Fruit fly (Drosophila melanogaster) whole organism, prepupa: ENCODE measurements around the gene RpS19a.

ENCODE experiments used
- Blimp-1 ChIP-seq: fragments of 200-800 bp; sonication (Bioruptor generic); optimal IDR thresholded peaks from 3 replicates; lab custom pipeline; 2017; ENCODE audit warnings: missing biosample characterization, missing genetic modification characterization, mild to moderate bottlenecking, moderate library complexity, missing genetic modification reagents
- CG10631 ChIP-seq: fragments of 200-800 bp; sonication (Bioruptor generic); optimal IDR thresholded peaks from 2 replicates; lab custom pipeline; 2016; ENCODE audit warnings: missing biosample characterization, missing genetic modification characterization
- CG10669 ChIP-seq: fragments of 200-800 bp; sonication (Bioruptor generic); optimal IDR thresholded peaks from 3 replicates; lab custom pipeline; 2018; ENCODE audit warnings: missing biosample characterization, mild to moderate bottlenecking, missing genetic modification characterization, moderate library complexity
- CG11902 ChIP-seq: fragments of 200-800 bp; sonication (Bioruptor generic); optimal IDR thresholded peaks from 3 replicates; lab custom pipeline; 2016; ENCODE audit warnings: missing biosample characterization, missing genetic modification characterization
- CG15336 ChIP-seq: fragments of 200-800 bp; sonication (Bioruptor generic); IDR thresholded peaks from 2 replicates; pipeline ENCODE4 v1.3.6; 2022; ENCODE audit warnings: missing biosample characterization, missing genetic modification characterization
- CG16779 ChIP-seq: fragments of 200-800 bp; sonication (Bioruptor generic); optimal IDR thresholded peaks from 3 replicates; lab custom pipeline; 2017; ENCODE audit warnings: missing biosample characterization, mild to moderate bottlenecking, missing genetic modification characterization
- CG3032 ChIP-seq: fragments of 200-800 bp; optimal IDR thresholded peaks from 2 replicates; lab custom pipeline; 2019; ENCODE audit warnings: missing biosample characterization, mild to moderate bottlenecking, missing genetic modification characterization, moderate library complexity
- CG31627 ChIP-seq: fragments of 200-800 bp; sonication (Bioruptor generic); optimal IDR thresholded peaks from 3 replicates; lab custom pipeline; 2016; ENCODE audit warnings: missing biosample characterization, missing genetic modification characterization
- CG32006 ChIP-seq: fragments of 200-800 bp; sonication (Bioruptor generic); optimal IDR thresholded peaks from 3 replicates; lab custom pipeline; 2017; ENCODE audit warnings: missing biosample characterization, mild to moderate bottlenecking, missing genetic modification characterization
- CG4318 ChIP-seq: fragments of 200-800 bp; sonication (Bioruptor generic); optimal IDR thresholded peaks from 3 replicates; lab custom pipeline; 2017; ENCODE audit warnings: missing biosample characterization, mild to moderate bottlenecking, missing genetic modification characterization
- CG6163 ChIP-seq: fragments of 200-800 bp; sonication (Bioruptor generic); IDR thresholded peaks from 3 replicates; pipeline ENCODE4 v1.3.6; 2022; ENCODE audit warnings: missing biosample characterization, missing genetic modification characterization
- CG6276 ChIP-seq: fragments of 200-800 bp; sonication (Bioruptor generic); optimal IDR thresholded peaks from 2 replicates; lab custom pipeline; 2017; ENCODE audit warnings: missing biosample characterization, mild to moderate bottlenecking, missing genetic modification characterization
- CG6792 ChIP-seq: fragments of 200-800 bp; sonication (Bioruptor generic); optimal IDR thresholded peaks from 3 replicates; lab custom pipeline; 2016; ENCODE audit warnings: missing biosample characterization, missing genetic modification characterization
- CG6854 ChIP-seq: fragments of 200-800 bp; sonication (Bioruptor generic); optimal IDR thresholded peaks from 2 replicates; lab custom pipeline; 2017; ENCODE audit warnings: missing biosample characterization, mild to moderate bottlenecking, missing genetic modification characterization
- CG7368 ChIP-seq: fragments of 200-800 bp; sonication (Bioruptor generic); optimal IDR thresholded peaks from 3 replicates; lab custom pipeline; 2016; ENCODE audit warnings: missing biosample characterization, missing genetic modification characterization
- CG8319 ChIP-seq: fragments of 200-800 bp; sonication (Bioruptor generic); optimal IDR thresholded peaks from 3 replicates; lab custom pipeline; 2016; ENCODE audit warnings: missing biosample characterization, missing genetic modification characterization
- CG9139 ChIP-seq: fragments of 200-800 bp; sonication (Bioruptor generic); optimal IDR thresholded peaks from 3 replicates; lab custom pipeline; 2017; ENCODE audit warnings: missing biosample characterization, mild to moderate bottlenecking, missing genetic modification characterization
- Eip78C ChIP-seq: fragments of 200-800 bp; sonication (Bioruptor generic); peaks from one replicate; lab custom pipeline; 2016; ENCODE audit warnings: missing biosample characterization, missing genetic modification characterization
- Eip93F ChIP-seq: fragments of 200-800 bp; sonication (Bioruptor generic); optimal IDR thresholded peaks from 2 replicates; lab custom pipeline; 2016; ENCODE audit warnings: missing biosample characterization, mild to moderate bottlenecking, missing genetic modification characterization
- Ets96B ChIP-seq: fragments of 200-800 bp; optimal IDR thresholded peaks from 2 replicates; lab custom pipeline; 2019; ENCODE audit warnings: missing biosample characterization, mild to moderate bottlenecking, missing genetic modification characterization, moderate library complexity
- Gug ChIP-seq: fragments of 200-800 bp; sonication (Bioruptor generic); IDR thresholded peaks from 2 replicates; pipeline ENCODE4 v1.3.6; 2022; ENCODE audit warnings: missing biosample characterization, missing genetic modification characterization
- Hr38 ChIP-seq: sonication (Bioruptor generic); optimal IDR thresholded peaks from 2 replicates; lab custom pipeline; 2016; ENCODE audit warnings: missing biosample characterization, missing genetic modification characterization
- Hr39 ChIP-seq: fragments of 200-800 bp; sonication (Bioruptor generic); optimal IDR thresholded peaks from 2 replicates; lab custom pipeline; 2016; ENCODE audit warnings: missing biosample characterization, missing genetic modification characterization
- Hr4 ChIP-seq: fragments of 200-800 bp; sonication (Bioruptor generic); optimal IDR thresholded peaks from 3 replicates; lab custom pipeline; 2016; ENCODE audit warnings: missing biosample characterization, missing genetic modification characterization
- Met ChIP-seq: fragments of 200-800 bp; sonication (Bioruptor generic); optimal IDR thresholded peaks from 3 replicates; lab custom pipeline; 2016; ENCODE audit warnings: missing biosample characterization, missing genetic modification characterization
- OdsH ChIP-seq: fragments of 200-800 bp; sonication (Bioruptor generic); optimal IDR thresholded peaks from 3 replicates; lab custom pipeline; 2016; ENCODE audit warnings: missing biosample characterization, missing genetic modification characterization
- Smox ChIP-seq: fragments of 200-800 bp; sonication (Bioruptor generic); optimal IDR thresholded peaks from 3 replicates; lab custom pipeline; 2016; ENCODE audit warnings: missing biosample characterization, missing genetic modification characterization
- Sox14 ChIP-seq: fragments of 200-800 bp; sonication (Bioruptor generic); optimal IDR thresholded peaks from 3 replicates; lab custom pipeline; 2016; ENCODE audit warnings: missing biosample characterization, missing genetic modification characterization
- Sox15 ChIP-seq: fragments of 200-800 bp; sonication (Bioruptor generic); optimal IDR thresholded peaks from 3 replicates; lab custom pipeline; 2016; ENCODE audit warnings: missing biosample characterization, missing genetic modification characterization
- achi ChIP-seq: fragments of 200-800 bp; sonication (Bioruptor generic); optimal IDR thresholded peaks from 3 replicates; lab custom pipeline; 2016; ENCODE audit warnings: missing biosample characterization, missing genetic modification characterization
- acj6 ChIP-seq: fragments of 200-800 bp; sonication (Bioruptor generic); optimal IDR thresholded peaks from 3 replicates; lab custom pipeline; 2016; ENCODE audit warnings: missing biosample characterization, missing genetic modification characterization
- dac ChIP-seq: fragments of 200-800 bp; sonication (Bioruptor generic); optimal IDR thresholded peaks from 2 replicates; lab custom pipeline; 2017; ENCODE audit warnings: missing biosample characterization, mild to moderate bottlenecking, missing genetic modification characterization
- dsx ChIP-seq: fragments of 200-800 bp; optimal IDR thresholded peaks from 3 replicates; lab custom pipeline; 2019; ENCODE audit warnings: missing biosample characterization, mild to moderate bottlenecking, missing genetic modification characterization, moderate library complexity; ENCODE audit not compliant: poor library complexity, severe bottlenecking
- eg ChIP-seq: fragments of 200-800 bp; sonication (Bioruptor generic); IDR thresholded peaks from 3 replicates; pipeline ENCODE4 v1.3.6; 2022; ENCODE audit warnings: missing biosample characterization, missing genetic modification characterization
- esn ChIP-seq: fragments of 200-800 bp; sonication (Bioruptor generic); optimal IDR thresholded peaks from 2 replicates; lab custom pipeline; 2016; ENCODE audit warnings: missing biosample characterization, mild to moderate bottlenecking, missing genetic modification characterization, moderate library complexity
- fd59A ChIP-seq: fragments of 200-800 bp; sonication (Bioruptor generic); optimal IDR thresholded peaks from 2 replicates; lab custom pipeline; 2017; ENCODE audit warnings: missing biosample characterization, mild to moderate bottlenecking, missing genetic modification characterization, missing genetic modification reagents
- fd85E ChIP-seq: fragments of 200-800 bp; sonication (Bioruptor generic); optimal IDR thresholded peaks from 3 replicates; lab custom pipeline; 2016; ENCODE audit warnings: missing biosample characterization, missing genetic modification characterization
- fkh ChIP-seq: fragments of 200-800 bp; sonication (Bioruptor generic); optimal IDR thresholded peaks from 3 replicates; lab custom pipeline; 2017; ENCODE audit warnings: missing biosample characterization, mild to moderate bottlenecking, missing genetic modification characterization, moderate library complexity
- net ChIP-seq: fragments of 200-800 bp; sonication (Bioruptor generic); optimal IDR thresholded peaks from 3 replicates; lab custom pipeline; 2016; ENCODE audit warnings: missing biosample characterization, missing genetic modification characterization
- pdm3 ChIP-seq: fragments of 200-800 bp; sonication (Bioruptor generic); optimal IDR thresholded peaks from 3 replicates; lab custom pipeline; 2016; ENCODE audit warnings: missing biosample characterization, missing genetic modification characterization
- salr ChIP-seq, 2 experiments: fragments of 200-800 bp; sonication (Bioruptor generic); optimal IDR thresholded peaks; 3 replicates each; lab custom pipeline; 2016 to 2018; ENCODE audit warnings: missing biosample characterization in 2 of 2, missing genetic modification characterization in 2 of 2, mild to moderate bottlenecking in 1 of 2
- spab ChIP-seq: fragments of 200-800 bp; sonication (Bioruptor generic); optimal IDR thresholded peaks from 2 replicates; lab custom pipeline; 2017; ENCODE audit warnings: missing biosample characterization, mild to moderate bottlenecking, missing genetic modification characterization, missing genetic modification reagents
- ss ChIP-seq, 2 experiments: fragments of 200-800 bp; sonication (Bioruptor generic); optimal IDR thresholded peaks; 2 replicates in 1 of 2; 3 replicates in 1 of 2; lab custom pipeline; 2017 to 2018; ENCODE audit warnings: mild to moderate bottlenecking in 2 of 2, missing biosample characterization in 2 of 2, missing genetic modification characterization in 2 of 2, moderate library complexity in 1 of 2
- svp ChIP-seq: fragments of 200-800 bp; sonication (Bioruptor generic); peaks from one replicate; lab custom pipeline; 2016; ENCODE audit warnings: missing biosample characterization, missing genetic modification characterization
- vri ChIP-seq: fragments of 200-800 bp; sonication (Bioruptor generic); optimal IDR thresholded peaks from 3 replicates; lab custom pipeline; 2016; ENCODE audit warnings: missing biosample characterization, mild to moderate bottlenecking, missing genetic modification characterization

The RpS19a gene

DNA sequence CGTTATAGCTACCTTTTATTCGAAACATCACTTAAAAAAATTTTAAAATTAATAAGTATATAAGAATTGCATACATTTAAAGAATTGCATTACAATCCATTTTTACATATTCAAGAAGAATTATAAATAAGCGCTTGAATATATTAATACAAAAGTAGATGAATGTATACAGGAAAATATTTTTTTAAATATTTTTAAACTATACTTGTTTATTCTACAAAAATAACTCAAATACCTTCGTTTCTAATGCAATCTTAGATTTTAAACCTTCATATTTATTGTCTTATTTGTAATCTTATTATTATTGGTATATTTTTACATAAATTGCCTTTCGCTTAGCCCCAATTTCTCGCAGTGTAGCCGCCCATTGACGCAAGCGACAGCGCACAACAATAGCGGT lies 39.5 kb downstream of the RpS19a start (continued):
- no peak for TF ChIP-seq CG31627 (GFP tag; lab: Kevin White, UChicago)
- no peak for TF ChIP-seq CG3032 (tag; lab: Kevin White, UChicago)
- TF ChIP-seq CG10631, result peak; percentile 17
- TF ChIP-seq esn (GFP tag; lab: Kevin White, UChicago), result peak; percentile 37
- no peak for TF ChIP-seq ss (GFP tag; optimal IDR thresholded peaks at IDR 0.05; lab: Kevin White, UChicago)
- no peak for TF ChIP-seq Eip93F (GFP tag; lab: Kevin White, UChicago)
- peak; percentile 41; the same call in 1 of the 3 replicates for TF ChIP-seq eg (GFP tag; lab: Robert Waterston, UW)
- 0 out of 3 replicates have a peak, but pooled peaks have one; percentile 28 for TF ChIP-seq CG6163 (GFP tag; lab: Robert Waterston, UW)
- no peak for TF ChIP-seq Ets96B (tag; lab: Kevin White, UChicago)
- no peak for TF ChIP-seq CG16779 (tag; lab: Kevin White, UChicago)
- TF ChIP-seq CG8319 (GFP tag; lab: Kevin White, UChicago), result no peak
- TF ChIP-seq vri, result no peak
- TF ChIP-seq fkh (GFP tag; lab: Kevin White, UChicago), result no peak
- no peak for TF ChIP-seq dac
- TF ChIP-seq CG9139, result no peak
- peak; percentile 53 for TF ChIP-seq CG32006
- no peak for TF ChIP-seq fd85E (GFP tag; lab: Kevin White, UChicago)
- TF ChIP-seq Gug, result no peak
- TF ChIP-seq achi (GFP tag; lab: Kevin White, UChicago), result peak; percentile 38
- no peak for TF ChIP-seq CG7368 (GFP tag; lab: Kevin White, UChicago)
- no peak for TF ChIP-seq Sox15 (GFP tag; lab: Kevin White, UChicago)
- no peak for TF ChIP-seq CG4318
- peak; percentile 4 for TF ChIP-seq CG6792
- TF ChIP-seq svp, result peak; percentile 66
- TF ChIP-seq acj6, result peak; percentile 20
- peak; percentile 49 for TF ChIP-seq CG15336 (GFP tag; lab: Robert Waterston, UW)
- TF ChIP-seq fd59A (GFP tag; lab: Kevin White, UChicago), result no peak
- TF ChIP-seq net, result no peak
- TF ChIP-seq Sox14 (GFP tag; lab: Kevin White, UChicago), result no peak

DNA sequence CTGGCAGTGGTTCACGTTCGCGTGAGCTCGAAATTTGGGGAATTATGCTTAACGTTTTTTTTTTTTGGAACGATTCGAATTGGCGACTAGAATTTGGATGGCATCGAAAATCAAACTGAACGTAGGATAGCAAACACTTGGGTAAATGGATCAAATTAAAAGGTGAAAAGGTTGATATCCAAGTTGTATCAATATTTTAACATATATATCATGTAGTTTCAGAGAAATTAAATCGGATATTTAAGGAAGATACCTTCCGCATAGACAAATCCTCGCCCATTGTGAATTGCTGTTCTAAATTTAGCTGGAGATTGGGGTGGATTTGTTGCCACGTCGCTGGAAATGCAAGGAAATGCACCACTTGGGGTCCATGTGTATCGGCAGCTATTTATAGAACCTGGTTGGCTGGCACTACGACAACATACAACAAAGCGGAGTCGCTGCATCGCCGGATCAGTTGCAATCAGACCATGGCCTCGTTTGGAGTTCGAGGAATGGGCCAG lies 41.2 kb downstream of the RpS19a start, which contains the start of the genes CG13010 and sing:
Gene CG13010, minus strand, starts transcription at position 101 of the 503 bp plus-strand sequence.
Gene sing, plus strand, starts transcription at position 453 of the 503 bp plus-strand sequence.
- TF ChIP-seq fkh (GFP tag; lab: Kevin White, UChicago), result no peak
- TF ChIP-seq CG3032 (tag; lab: Kevin White, UChicago), result no peak
- no peak for TF ChIP-seq net
- no peak for TF ChIP-seq Hr38 (GFP tag; lab: Kevin White, UChicago)
- TF ChIP-seq CG6854 (GFP tag; lab: Kevin White, UChicago), result no peak
- TF ChIP-seq CG10669 (GFP tag; lab: Kevin White, UChicago), result no peak
- no peak for TF ChIP-seq CG32006
- TF ChIP-seq dsx, result no peak
- no peak for TF ChIP-seq Smox (GFP tag; lab: Kevin White, UChicago)
- TF ChIP-seq Hr4 (GFP tag; lab: Kevin White, UChicago), result no peak
- TF ChIP-seq CG31627 (GFP tag; lab: Kevin White, UChicago), result no peak
- TF ChIP-seq Met (GFP tag; lab: Kevin White, UChicago), result no peak
- no peak for TF ChIP-seq CG10631

DNA sequence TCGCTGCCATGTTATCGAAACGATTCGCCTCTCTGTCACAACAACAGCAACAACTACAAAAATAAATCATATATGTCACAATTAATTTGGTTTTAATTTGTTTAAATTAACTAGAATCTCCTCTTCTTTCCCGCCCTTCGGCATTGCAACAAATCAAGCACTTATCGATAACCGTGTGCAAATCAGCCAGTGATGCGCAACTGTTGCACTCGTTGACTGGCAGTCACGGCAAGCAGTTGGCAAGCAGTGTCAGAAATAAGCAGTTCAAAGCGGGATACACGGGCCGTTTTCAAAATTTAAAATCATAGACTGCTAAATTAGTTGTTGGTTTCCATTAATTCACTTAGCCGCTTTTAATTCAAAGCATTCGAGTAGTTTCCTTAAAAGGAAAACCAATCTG lies 46.1 kb downstream of the RpS19a start, which contains the start of gene Axs:
Gene Axs, minus strand, starts transcription at position 131 of the 400 bp plus-strand sequence.
- TF ChIP-seq spab (GFP tag; lab: Kevin White, UChicago), result no peak
- no peak for TF ChIP-seq Blimp-1 (GFP tag; lab: Kevin White, UChicago)
- no peak for TF ChIP-seq CG6854 (GFP tag; lab: Kevin White, UChicago)
- no peak for TF ChIP-seq Hr39 (GFP tag; lab: Kevin White, UChicago)
- TF ChIP-seq Sox14 (GFP tag; lab: Kevin White, UChicago), result peak; percentile 35
- TF ChIP-seq CG32006, result no peak
- no peak for TF ChIP-seq CG8319 (GFP tag; lab: Kevin White, UChicago)
- TF ChIP-seq Eip93F (GFP tag; lab: Kevin White, UChicago), result no peak
- no peak for TF ChIP-seq Smox (GFP tag; lab: Kevin White, UChicago)
- TF ChIP-seq OdsH (GFP tag; lab: Kevin White, UChicago), result no peak
- no peak for TF ChIP-seq esn (GFP tag; lab: Kevin White, UChicago)
- no peak for TF ChIP-seq salr (GFP tag; optimal IDR thresholded peaks at IDR 0.05; lab: Kevin White, UChicago)
- TF ChIP-seq CG6163 (GFP tag; lab: Robert Waterston, UW), result no peak
- peak; percentile 5 for TF ChIP-seq pdm3
- no peak for TF ChIP-seq CG11902 (GFP tag; lab: Kevin White, UChicago)
- TF ChIP-seq fkh (GFP tag; lab: Kevin White, UChicago), result no peak
- TF ChIP-seq fd85E (GFP tag; lab: Kevin White, UChicago), result no peak
- peak; percentile 21 for TF ChIP-seq Eip78C (GFP tag; lab: Kevin White, UChicago)
- TF ChIP-seq Sox15 (GFP tag; lab: Kevin White, UChicago), result no peak
- no peak for TF ChIP-seq dac
- no peak for TF ChIP-seq CG6276 (GFP tag; lab: Kevin White, UChicago)
- TF ChIP-seq fd59A (GFP tag; lab: Kevin White, UChicago), result no peak
- TF ChIP-seq achi (GFP tag; lab: Kevin White, UChicago), result peak; percentile 29
- TF ChIP-seq Hr38 (GFP tag; lab: Kevin White, UChicago), result no peak
- peak; percentile 93 for TF ChIP-seq dsx
